Fruit fly (Drosophila melanogaster) Kc167 (cell line): ENCODE data around the gene msi.

Experiments used
- Myc ChIP-seq: fragments of >200 bp; optimal IDR thresholded peaks from 2 replicates; lab custom pipeline; 2017; ENCODE audit warnings: missing external identifiers
- Sin3A ChIP-seq: fragments of >200 bp; optimal IDR thresholded peaks from 2 replicates; lab custom pipeline; 2018; ENCODE audit warnings: missing external identifiers
- h ChIP-seq: fragments of >200 bp; optimal IDR thresholded peaks from 3 replicates; lab custom pipeline; 2018; ENCODE audit warnings: missing external identifiers
- insv ChIP-seq: fragments of >200 bp; optimal IDR thresholded peaks from 3 replicates; lab custom pipeline; 2018; ENCODE audit warnings: missing external identifiers
- psq ChIP-seq: fragments of >200 bp; optimal IDR thresholded peaks from 2 replicates; lab custom pipeline; 2017; ENCODE audit warnings: missing external identifiers
- ttk ChIP-seq: sonication (Bioruptor generic); optimal IDR thresholded peaks from 2 replicates; lab custom pipeline; 2017; ENCODE audit warnings: missing external identifiers

Gene msi

dm6 chr3R:25531905-25532387 lies 16.0 kb downstream of the msi start:
- TF ChIP-seq h (lab: Kevin White, UChicago) (no peak), psq (lab: Kevin White, UChicago) (no peak), Sin3A (no peak), ttk (lab: Kevin White, UChicago) (no peak), Myc (no peak), insv (lab: Kevin White, UChicago) (no peak)

dm6 chr3R:25532406-25533225 lies 16.7 kb downstream of the msi start:
- TF ChIP-seq ttk (lab: Kevin White, UChicago) (no peak), Sin3A (no peak), Myc (no peak), h (lab: Kevin White, UChicago) (no peak), insv (lab: Kevin White, UChicago) (no peak), psq (lab: Kevin White, UChicago) (no peak)

- TF ChIP-seq h (lab: Kevin White, UChicago) = no peak
- no peak for TF ChIP-seq Myc
- TF ChIP-seq Sin3A = no peak
- no peak for TF ChIP-seq insv (lab: Kevin White, UChicago)
- no peak for TF ChIP-seq ttk (lab: Kevin White, UChicago)
- TF ChIP-seq psq (lab: Kevin White, UChicago) = no peak
Observed at dm6 chr3R:25539132-25539531, 23.2 kb downstream of the msi start.

- no peak for TF ChIP-seq Myc
- TF ChIP-seq psq (lab: Kevin White, UChicago) = no peak
Observed at dm6 chr3R:25543565-25544317, 27.8 kb downstream of the msi start.

dm6 chr3R:25549740-25550139 lies 33.8 kb downstream of the msi start:
- no peak for TF ChIP-seq h (lab: Kevin White, UChicago)
- TF ChIP-seq Sin3A = no peak
- no peak for TF ChIP-seq ttk (lab: Kevin White, UChicago)
- no peak for TF ChIP-seq psq (lab: Kevin White, UChicago)
- no peak for TF ChIP-seq Myc
- TF ChIP-seq insv (lab: Kevin White, UChicago) = no peak

dm6 chr3R:25550428-25550827 lies 34.5 kb downstream of the msi start:
- TF ChIP-seq psq (lab: Kevin White, UChicago) (no peak), ttk (lab: Kevin White, UChicago) (no peak), insv (lab: Kevin White, UChicago) (no peak), Myc (no peak), Sin3A (no peak), h (lab: Kevin White, UChicago) (no peak)

dm6 chr3R:25552181-25552580 lies 36.3 kb downstream of the msi start:
- no peak for TF ChIP-seq h (lab: Kevin White, UChicago)
- TF ChIP-seq Myc = no peak
- no peak for TF ChIP-seq insv (lab: Kevin White, UChicago)

dm6 chr3R:25555365-25556106 lies 39.6 kb downstream of the msi start:
- no peak for TF ChIP-seq Sin3A
- TF ChIP-seq ttk (lab: Kevin White, UChicago) = no peak
- TF ChIP-seq insv (lab: Kevin White, UChicago) = no peak
- no peak for TF ChIP-seq h (lab: Kevin White, UChicago)
- no peak for TF ChIP-seq psq (lab: Kevin White, UChicago)
- TF ChIP-seq Myc = no peak

dm6 chr3R:25559348-25559747 lies 43.4 kb downstream of the msi start:
- TF ChIP-seq ttk (lab: Kevin White, UChicago) (no peak), h (lab: Kevin White, UChicago) (no peak), psq (lab: Kevin White, UChicago) (no peak), Myc (no peak), insv (lab: Kevin White, UChicago) (no peak), Sin3A (no peak)

dm6 chr3R:25583079-25583478 lies 67.2 kb downstream of the msi start, which contains the start of gene CG4582:
TSS of gene CG4582 (minus strand) at chr3R:25583179.
- TF ChIP-seq h (lab: Kevin White, UChicago) (no peak), ttk (lab: Kevin White, UChicago) (no peak), Myc (no peak), Sin3A (no peak), psq (lab: Kevin White, UChicago) (no peak), insv (lab: Kevin White, UChicago) (no peak)

dm6 chr3R:25587708-25588107 lies 71.8 kb downstream of the msi start:
- TF ChIP-seq ttk (lab: Kevin White, UChicago) (no peak), psq (lab: Kevin White, UChicago) (no peak), Sin3A (no peak), insv (lab: Kevin White, UChicago) (no peak), h (lab: Kevin White, UChicago) (no peak), Myc (no peak)

- TF ChIP-seq psq (lab: Kevin White, UChicago) (no peak), Sin3A (no peak), insv (lab: Kevin White, UChicago) (no peak), ttk (lab: Kevin White, UChicago) (no peak), h (lab: Kevin White, UChicago) (no peak), Myc (no peak)
Observed at dm6 chr3R:25588493-25588892, 72.6 kb downstream of the msi start.
